Worm (Caenorhabditis elegans) whole organism, L3 larva: ENCODE data around the gene klp-20.

Source experiments
- R02D3.7 ChIP-seq: fragments of 150-350 bp; optimal IDR thresholded peaks from 2 replicates; lab custom pipeline; 2014; ENCODE audit warnings: missing biosample characterization, missing genetic modification characterization
- ceh-28 ChIP-seq: fragments of 150-350 bp; optimal IDR thresholded peaks from 2 replicates; lab custom pipeline; 2014; ENCODE audit warnings: missing biosample characterization, missing genetic modification reagents, missing genetic modification characterization
- ceh-82 ChIP-seq: fragments of 150-350 bp; optimal IDR thresholded peaks from 2 replicates; lab custom pipeline; 2014; ENCODE audit warnings: missing biosample characterization, missing genetic modification characterization
- ceh-9 ChIP-seq: sonication (generic microtip); optimal IDR thresholded peaks from 2 replicates; lab custom pipeline; 2018; ENCODE audit warnings: missing biosample characterization, missing genetic modification characterization
- egl-27 ChIP-seq: sonication (generic microtip); optimal IDR thresholded peaks from 4 replicates; lab custom pipeline; 2017; ENCODE audit warnings: missing biosample characterization, missing genetic modification reagents, missing genetic modification characterization
- egl-5 ChIP-seq: fragments of 150-350 bp; optimal IDR thresholded peaks from 2 replicates; lab custom pipeline; 2017; ENCODE audit warnings: missing biosample characterization, missing genetic modification reagents, missing genetic modification characterization, inconsistent platforms
- elt-1 ChIP-seq: fragments of 150-350 bp; optimal IDR thresholded peaks from 2 replicates; lab custom pipeline; 2014; ENCODE audit warnings: missing biosample characterization, missing genetic modification characterization
- elt-2 ChIP-seq: sonication (generic microtip); optimal IDR thresholded peaks from 2 replicates; lab custom pipeline; 2016; ENCODE audit warnings: missing genetic modification reagents, mild to moderate bottlenecking, missing genetic modification characterization, missing compliant biosample characterization
- fkh-10 ChIP-seq: sonication (generic microtip); optimal IDR thresholded peaks from 2 replicates; lab custom pipeline; 2017; ENCODE audit warnings: missing biosample characterization, missing genetic modification reagents, missing genetic modification characterization
- fkh-2 ChIP-seq: fragments of 150-350 bp; optimal IDR thresholded peaks from 2 replicates; lab custom pipeline; 2014; ENCODE audit warnings: missing biosample characterization, missing genetic modification reagents, missing genetic modification characterization
- hmg-11 ChIP-seq: sonication (generic microtip); optimal IDR thresholded peaks from 2 replicates; lab custom pipeline; 2016; ENCODE audit warnings: missing genetic modification characterization, missing compliant biosample characterization
- jun-1 ChIP-seq: fragments of 150-350 bp; optimal IDR thresholded peaks from 2 replicates; lab custom pipeline; 2014; ENCODE audit warnings: missing biosample characterization, missing genetic modification reagents, missing genetic modification characterization
- lin-15B ChIP-seq: fragments of 150-350 bp; optimal IDR thresholded peaks from 2 replicates; lab custom pipeline; 2014; ENCODE audit warnings: missing biosample characterization, missing genetic modification characterization
- lin-39 ChIP-seq: fragments of 150-350 bp; optimal IDR thresholded peaks from 2 replicates; lab custom pipeline; 2018; ENCODE audit warnings: missing biosample characterization, missing genetic modification reagents, missing genetic modification characterization
- lsy-12 ChIP-seq: sonication (generic microtip); optimal IDR thresholded peaks from 2 replicates; lab custom pipeline; 2016; ENCODE audit warnings: mild to moderate bottlenecking, missing genetic modification characterization, missing compliant biosample characterization
- mdl-1 ChIP-seq: fragments of 150-350 bp; optimal IDR thresholded peaks from 2 replicates; lab custom pipeline; 2014; ENCODE audit warnings: missing biosample characterization, missing genetic modification characterization
- nfya-1 ChIP-seq: sonication (generic microtip); optimal IDR thresholded peaks from 2 replicates; lab custom pipeline; 2017; ENCODE audit warnings: missing genetic modification characterization, mild to moderate bottlenecking, missing compliant biosample characterization, antibody characterized with exemption, moderate library complexity; ENCODE audit not compliant: insufficient read depth
- nhr-11 ChIP-seq: fragments of 150-350 bp; optimal IDR thresholded peaks from 2 replicates; lab custom pipeline; 2014; ENCODE audit warnings: missing biosample characterization, missing genetic modification characterization
- nhr-12 ChIP-seq: fragments of 150-350 bp; optimal IDR thresholded peaks from 2 replicates; lab custom pipeline; 2014; ENCODE audit warnings: missing biosample characterization, missing genetic modification characterization
- nhr-23 ChIP-seq: fragments of 150-350 bp; optimal IDR thresholded peaks from 2 replicates; lab custom pipeline; 2014; ENCODE audit warnings: missing biosample characterization, missing genetic modification reagents, missing genetic modification characterization
- nhr-25 ChIP-seq: sonication (generic microtip); optimal IDR thresholded peaks from 2 replicates; lab custom pipeline; 2017; ENCODE audit warnings: missing biosample characterization, missing genetic modification characterization
- nhr-28 ChIP-seq: fragments of 150-350 bp; optimal IDR thresholded peaks from 2 replicates; lab custom pipeline; 2014; ENCODE audit warnings: missing biosample characterization, missing genetic modification characterization
- nhr-43 ChIP-seq: sonication (generic microtip); optimal IDR thresholded peaks from 2 replicates; lab custom pipeline; 2016; ENCODE audit warnings: mild to moderate bottlenecking, missing genetic modification characterization, missing compliant biosample characterization; ENCODE audit not compliant: poor library complexity, severe bottlenecking
- nhr-67 ChIP-seq: fragments of 150-350 bp; optimal IDR thresholded peaks from 2 replicates; lab custom pipeline; 2014; ENCODE audit warnings: missing biosample characterization, missing genetic modification characterization
- nhr-76 ChIP-seq: fragments of 150-350 bp; sonication (generic microtip); optimal IDR thresholded peaks from 5 replicates; lab custom pipeline; 2014; ENCODE audit warnings: missing biosample characterization, missing genetic modification characterization
- nhr-77 ChIP-seq: fragments of 150-350 bp; optimal IDR thresholded peaks from 2 replicates; lab custom pipeline; 2014; ENCODE audit warnings: missing biosample characterization, missing genetic modification characterization
- pha-4 ChIP-seq: fragments of 150-350 bp; optimal IDR thresholded peaks from 2 replicates; lab custom pipeline; 2014; ENCODE audit warnings: missing biosample characterization, missing genetic modification reagents, missing genetic modification characterization
- sea-2 ChIP-seq: fragments of 150-350 bp; sonication (generic microtip); optimal IDR thresholded peaks from 4 replicates; lab custom pipeline; 2014; ENCODE audit warnings: missing biosample characterization, missing genetic modification reagents, missing genetic modification characterization
- skn-1 ChIP-seq: fragments of 150-350 bp; optimal IDR thresholded peaks from 2 replicates; lab custom pipeline; 2014; ENCODE audit warnings: missing biosample characterization, missing genetic modification characterization
- snpc-4 ChIP-seq: fragments of 150-350 bp; optimal IDR thresholded peaks from 2 replicates; lab custom pipeline; 2014; ENCODE audit warnings: missing biosample characterization, missing genetic modification characterization
- tbx-2 ChIP-seq: sonication (generic microtip); optimal IDR thresholded peaks from 2 replicates; lab custom pipeline; 2016; ENCODE audit warnings: mild to moderate bottlenecking, missing genetic modification characterization, missing compliant biosample characterization
- zag-1 ChIP-seq: fragments of 150-350 bp; optimal IDR thresholded peaks from 2 replicates; lab custom pipeline; 2014; ENCODE audit warnings: missing biosample characterization, missing genetic modification characterization
- ztf-11 ChIP-seq: fragments of 150-350 bp; optimal IDR thresholded peaks from 2 replicates; lab custom pipeline; 2014; ENCODE audit warnings: missing biosample characterization, missing genetic modification characterization
- ztf-4 ChIP-seq: fragments of 150-350 bp; optimal IDR thresholded peaks from 2 replicates; lab custom pipeline; 2014; ENCODE audit warnings: missing biosample characterization, missing genetic modification characterization

klp-20 gene

DNA sequence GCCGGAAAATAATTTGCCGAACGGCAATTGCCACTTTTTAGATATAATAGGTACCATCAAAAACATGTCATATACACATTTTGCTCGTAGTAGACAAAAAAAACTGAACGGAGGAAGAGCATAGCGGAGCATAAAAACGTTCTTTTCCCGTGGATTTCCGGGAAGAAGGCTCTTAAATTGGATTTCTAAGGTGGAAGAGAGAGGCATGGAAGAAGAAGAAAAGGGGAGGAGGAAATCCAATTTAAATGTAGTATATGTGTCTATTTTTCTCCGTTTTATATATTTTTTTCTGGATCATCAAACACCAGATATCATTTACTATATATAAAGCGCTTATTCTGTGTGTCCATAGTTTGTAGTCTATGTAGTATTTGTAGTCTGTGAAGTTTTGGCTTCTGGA lies 1.6 kb downstream of the klp-20 start:
- TF ChIP-seq nhr-23 (tag; lab: Kevin White, UChicago) (no peak), jun-1 (tag; lab: Kevin White, UChicago) (no peak), egl-27 (tag; lab: Kevin White, UChicago) (no peak), lsy-12 (tag; lab: Kevin White, UChicago) (no peak), mdl-1 (tag; lab: Kevin White, UChicago) (no peak), fkh-10 (no peak)

DNA sequence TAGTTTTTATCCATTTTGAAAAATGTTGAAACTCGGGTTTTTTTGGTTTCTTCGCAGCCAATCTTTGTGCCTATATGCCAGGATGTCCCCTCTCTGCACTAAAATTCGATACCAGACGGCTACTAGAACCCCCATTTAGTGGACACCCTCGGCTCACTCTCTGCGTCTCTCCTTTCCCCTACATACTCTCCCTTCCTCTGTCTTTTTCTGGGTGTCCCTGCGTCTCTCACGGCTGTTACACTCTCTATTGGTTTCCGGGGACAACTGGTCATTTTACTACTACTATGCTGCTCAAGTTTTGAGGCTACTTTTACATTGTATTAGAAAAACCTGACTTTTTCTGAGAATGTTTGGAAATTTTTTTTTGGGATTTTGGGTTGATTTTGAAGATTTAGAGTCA lies 10.6 kb downstream of the klp-20 start:
- TF ChIP-seq egl-5 (tag; lab: Kevin White, UChicago) (no peak), hmg-11 (peak; percentile 57), nfya-1 (tag; lab: Kevin White, UChicago) (peak; percentile 2)

DNA sequence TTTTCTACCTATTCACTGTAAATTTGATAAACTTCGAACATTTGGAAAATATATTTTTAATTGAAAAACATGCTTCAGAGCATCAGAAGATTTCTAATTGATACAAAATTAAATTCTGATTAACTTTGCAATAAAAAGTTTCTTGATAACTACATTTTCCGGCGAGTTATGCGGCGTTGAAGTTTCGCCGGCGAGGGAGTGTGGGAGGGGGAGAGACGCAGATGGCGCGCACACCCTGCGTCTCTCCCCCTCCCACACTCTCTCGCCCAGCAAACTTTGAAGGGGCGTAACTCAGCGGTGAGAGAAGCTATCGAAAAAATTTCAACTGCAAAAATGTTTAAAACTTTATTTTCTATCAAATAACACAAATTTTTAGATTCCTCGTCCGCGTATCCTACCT lies 12.7 kb downstream of the klp-20 start:
- no peak for TF ChIP-seq ztf-11 (tag; lab: Kevin White, UChicago)
- TF ChIP-seq, all 47 proteins: peak for 0

DNA sequence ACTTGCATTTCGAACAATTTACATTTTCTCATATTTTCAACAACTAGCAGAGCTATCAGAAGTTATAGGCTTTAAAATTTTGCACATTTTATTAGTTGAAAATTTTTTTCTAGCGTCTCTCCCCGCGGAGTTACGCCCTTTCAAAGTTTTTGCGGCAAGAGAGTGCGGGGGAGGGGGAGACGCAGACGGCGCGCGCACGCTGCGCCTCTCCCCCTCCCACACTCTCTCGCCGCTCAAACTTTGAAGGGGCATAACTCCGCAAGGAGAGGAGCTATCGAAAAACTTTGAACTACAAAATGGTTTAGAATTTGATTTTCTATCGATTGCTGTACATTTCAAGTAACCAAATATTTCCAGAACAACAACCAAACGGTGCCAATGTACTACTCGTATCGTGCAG lies 17.2 kb downstream of the klp-20 start:
- TF ChIP-seq fkh-2 (tag; lab: Kevin White, UChicago) (no peak), skn-1 (no peak)

DNA sequence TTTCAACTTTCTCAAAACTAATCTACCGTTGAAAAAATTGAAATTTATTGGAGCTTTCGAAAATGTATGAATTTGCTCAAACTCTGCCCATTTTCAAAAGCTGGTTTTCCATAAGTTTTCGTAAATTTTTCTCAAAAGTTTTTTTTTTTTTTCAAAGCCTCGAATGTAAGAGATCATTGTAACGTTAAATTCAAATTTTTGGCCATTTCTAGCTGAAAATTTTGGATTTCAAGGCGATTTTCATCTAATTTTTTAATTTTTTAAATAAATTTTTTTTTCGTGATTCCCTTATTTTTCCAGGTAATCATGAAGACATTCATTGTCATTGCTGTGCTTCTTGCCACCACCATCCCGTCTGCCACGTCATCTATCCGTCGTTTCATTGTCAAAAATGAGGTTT lies 20.3 kb downstream of the klp-20 start, which contains the start of gene hpo-38:
Gene hpo-38 (plus strand): TSS at position 301 of the 400 bp plus-strand sequence.
- TF ChIP-seq elt-1 (tag; lab: Kevin White, UChicago): no peak
- no peak for TF ChIP-seq fkh-2 (tag; lab: Kevin White, UChicago)
- TF ChIP-seq ceh-9 (tag; lab: Kevin White, UChicago): no peak
- TF ChIP-seq nhr-12 (tag; lab: Kevin White, UChicago): no peak
- TF ChIP-seq ceh-28 (tag; lab: Kevin White, UChicago): no peak
- TF ChIP-seq lin-39 (tag; lab: Kevin White, UChicago): no peak
- TF ChIP-seq nhr-67 (tag; lab: Kevin White, UChicago): no peak
- no peak for TF ChIP-seq nhr-76
- no peak for TF ChIP-seq ztf-4 (tag; lab: Kevin White, UChicago)
- no peak for TF ChIP-seq lsy-12 (tag; lab: Kevin White, UChicago)
- TF ChIP-seq nhr-11 (tag; lab: Kevin White, UChicago): no peak
- TF ChIP-seq nhr-43: no peak
- TF ChIP-seq skn-1: no peak
- TF ChIP-seq nhr-28 (tag; lab: Kevin White, UChicago): no peak
- no peak for TF ChIP-seq nhr-23 (tag; lab: Kevin White, UChicago)
- TF ChIP-seq nhr-25 (tag; lab: Kevin White, UChicago): no peak

DNA sequence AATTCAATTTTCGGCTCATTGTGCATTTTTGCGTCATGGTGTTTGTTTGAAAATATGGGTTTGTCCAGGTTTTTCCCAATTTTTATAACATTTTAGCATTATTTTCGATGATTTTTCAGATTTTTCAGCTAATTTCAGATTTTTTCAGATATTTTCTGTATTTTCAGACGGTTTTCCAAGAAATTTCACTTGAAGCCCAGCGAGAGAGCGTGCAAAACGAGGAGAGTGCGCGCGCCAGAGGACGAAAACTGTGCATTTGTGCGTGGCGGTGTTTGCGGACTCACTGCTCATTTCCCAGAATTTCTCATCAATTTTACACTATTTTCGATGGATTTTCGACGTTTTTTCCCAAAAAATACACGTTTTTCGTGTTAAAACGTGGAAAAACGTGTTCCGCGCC lies 25.3 kb downstream of the klp-20 start:
- TF ChIP-seq pha-4 (tag; lab: Kevin White, UChicago): peak; percentile 17
- no peak for TF ChIP-seq skn-1
- no peak for TF ChIP-seq fkh-2 (tag; lab: Kevin White, UChicago)
- TF ChIP-seq zag-1 (tag; lab: Kevin White, UChicago): no peak
- TF ChIP-seq sea-2 (GFP tag; lab: Kevin White, UChicago): no peak
- TF ChIP-seq tbx-2: peak; percentile 43
- peak; percentile 38 for TF ChIP-seq R02D3.7
- no peak for TF ChIP-seq ceh-9 (tag; lab: Kevin White, UChicago)
- peak; percentile 38 for TF ChIP-seq ceh-82 (tag; lab: Kevin White, UChicago)
- peak; percentile 32 for TF ChIP-seq lin-15B (tag; lab: Kevin White, UChicago)
- no peak for TF ChIP-seq snpc-4 (tag; lab: Kevin White, UChicago)
- peak; percentile 34 for TF ChIP-seq ceh-28 (tag; lab: Kevin White, UChicago)
- TF ChIP-seq nhr-12 (tag; lab: Kevin White, UChicago): no peak
- TF ChIP-seq nhr-11 (tag; lab: Kevin White, UChicago): no peak
- TF ChIP-seq hmg-11: peak; percentile 60
- peak; percentile 32 for TF ChIP-seq elt-2 (tag; lab: Kevin White, UChicago)
- no peak for TF ChIP-seq nhr-77 (tag; lab: Kevin White, UChicago)
- peak; percentile 55 for TF ChIP-seq lsy-12 (tag; lab: Kevin White, UChicago)
- peak; percentile 60 for TF ChIP-seq nfya-1 (tag; lab: Kevin White, UChicago)
